Worm (Caenorhabditis elegans) whole organism, L2 larva: ENCODE results near the gene pno-1.
A peak's percentile ranks its signal among the peaks of the same experiment; 100 is the strongest.

Experiments used
- C34F6.9 ChIP-seq: fragments of 150-350 bp; optimal IDR thresholded peaks from 2 replicates; lab custom pipeline; 2014; ENCODE audit warnings: missing biosample characterization, missing genetic modification characterization
- F13H6.1 ChIP-seq: sonication (generic microtip); optimal IDR thresholded peaks from 2 replicates; lab custom pipeline; 2016; ENCODE audit warnings: missing genetic modification characterization, missing compliant biosample characterization
- R02D3.7 ChIP-seq: fragments of 150-350 bp; optimal IDR thresholded peaks from 2 replicates; lab custom pipeline; 2014; ENCODE audit warnings: missing biosample characterization, missing genetic modification characterization
- Y55F3AM.14 ChIP-seq: fragments of 200-800 bp; sonication (Bioruptor generic); optimal IDR thresholded peaks from 2 replicates; lab custom pipeline; 2018; ENCODE audit warnings: mild to moderate bottlenecking, missing genetic modification characterization, missing compliant biosample characterization
- ZK546.5 ChIP-seq: sonication (generic microtip); optimal IDR thresholded peaks from 2 replicates; lab custom pipeline; 2017; ENCODE audit warnings: missing biosample characterization, missing genetic modification characterization
- alr-1 ChIP-seq: fragments of 150-350 bp; optimal IDR thresholded peaks from 2 replicates; lab custom pipeline; 2014; ENCODE audit warnings: missing biosample characterization, missing genetic modification characterization
- aly-2 ChIP-seq: fragments of 150-350 bp; optimal IDR thresholded peaks from 2 replicates; lab custom pipeline; 2014; ENCODE audit warnings: missing biosample characterization, missing genetic modification characterization
- ama-1 ChIP-seq: fragments of 150-350 bp; optimal IDR thresholded peaks from 2 replicates; lab custom pipeline; 2018; ENCODE audit warnings: inconsistent platforms
- blmp-1 ChIP-seq: sonication (generic microtip); optimal IDR thresholded peaks from 2 replicates; lab custom pipeline; 2017; ENCODE audit warnings: missing genetic modification characterization, mild to moderate bottlenecking, missing compliant biosample characterization, antibody characterized with exemption, moderate library complexity; ENCODE audit not compliant: insufficient read depth
- ceh-16 ChIP-seq: fragments of 150-350 bp; optimal IDR thresholded peaks from 2 replicates; lab custom pipeline; 2014; ENCODE audit warnings: missing biosample characterization, missing genetic modification characterization
- ceh-82 ChIP-seq: fragments of 150-350 bp; optimal IDR thresholded peaks from 2 replicates; lab custom pipeline; 2014; ENCODE audit warnings: missing biosample characterization, missing genetic modification characterization
- crh-2 ChIP-seq: sonication (generic microtip); optimal IDR thresholded peaks from 2 replicates; lab custom pipeline; 2017; ENCODE audit warnings: missing biosample characterization, missing genetic modification characterization
- dmd-4 ChIP-seq: sonication (generic microtip); optimal IDR thresholded peaks from 2 replicates; lab custom pipeline; 2017; ENCODE audit warnings: missing biosample characterization, missing genetic modification characterization
- egl-27 ChIP-seq: sonication (generic microtip); optimal IDR thresholded peaks from 3 replicates; lab custom pipeline; 2017; ENCODE audit warnings: missing biosample characterization, missing genetic modification reagents, missing genetic modification characterization
- elt-1 ChIP-seq: fragments of 150-350 bp; optimal IDR thresholded peaks from 2 replicates; lab custom pipeline; 2014; ENCODE audit warnings: missing biosample characterization, missing genetic modification characterization
- elt-3 ChIP-seq: sonication (generic microtip); optimal IDR thresholded peaks from 2 replicates; lab custom pipeline; 2017; ENCODE audit warnings: missing biosample characterization, missing genetic modification characterization
- fos-1 ChIP-seq: fragments of 150-350 bp; optimal IDR thresholded peaks from 2 replicates; lab custom pipeline; 2014; ENCODE audit warnings: missing biosample characterization, missing genetic modification characterization
- gmeb-1 ChIP-seq: fragments of 150-350 bp; optimal IDR thresholded peaks from 2 replicates; lab custom pipeline; 2014; ENCODE audit warnings: missing biosample characterization, missing genetic modification characterization
- lin-11 ChIP-seq: fragments of 150-350 bp; sonication (generic microtip); optimal IDR thresholded peaks from 2 replicates; lab custom pipeline; 2014; ENCODE audit warnings: missing biosample characterization, missing genetic modification characterization, inconsistent platforms, mixed read lengths
- lin-13 ChIP-seq: fragments of 150-350 bp; optimal IDR thresholded peaks from 2 replicates; lab custom pipeline; 2014; ENCODE audit warnings: missing biosample characterization, missing genetic modification reagents, missing genetic modification characterization
- lin-39 ChIP-seq: fragments of 150-350 bp; optimal IDR thresholded peaks from 2 replicates; lab custom pipeline; 2014; ENCODE audit warnings: missing biosample characterization, missing genetic modification reagents, missing genetic modification characterization
- lsy-2 ChIP-seq, 2 experiments: fragments of 150-350 bp in 1 of 2; sonication (generic microtip) in 1 of 2; optimal IDR thresholded peaks; 2 replicates each; lab custom pipeline; 2014 to 2017; ENCODE audit warnings: missing biosample characterization in 2 of 2, missing genetic modification characterization in 2 of 2
- mab-5 ChIP-seq: fragments of 150-350 bp; optimal IDR thresholded peaks from 2 replicates; lab custom pipeline; 2014; ENCODE audit warnings: missing biosample characterization, missing genetic modification characterization
- mbf-1 ChIP-seq: sonication (generic microtip); optimal IDR thresholded peaks from 2 replicates; lab custom pipeline; 2017; ENCODE audit warnings: missing biosample characterization, missing genetic modification characterization
- mdl-1 ChIP-seq, 2 experiments: fragments of 150-350 bp in 1 of 2; sonication (generic microtip) in 1 of 2; optimal IDR thresholded peaks; 2 replicates each; lab custom pipeline; 2017; ENCODE audit warnings: missing biosample characterization in 2 of 2, missing genetic modification characterization in 2 of 2
- nhr-10 ChIP-seq: sonication (generic microtip); optimal IDR thresholded peaks from 2 replicates; lab custom pipeline; 2017; ENCODE audit warnings: missing biosample characterization, missing genetic modification characterization
- nhr-11 ChIP-seq: fragments of 150-350 bp; optimal IDR thresholded peaks from 2 replicates; lab custom pipeline; 2014; ENCODE audit warnings: missing biosample characterization, missing genetic modification characterization
- nhr-12 ChIP-seq: fragments of 150-350 bp; optimal IDR thresholded peaks from 2 replicates; lab custom pipeline; 2014; ENCODE audit warnings: missing biosample characterization, missing genetic modification characterization
- nhr-129 ChIP-seq: fragments of 150-350 bp; optimal IDR thresholded peaks from 2 replicates; lab custom pipeline; 2014; ENCODE audit warnings: missing biosample characterization, missing genetic modification characterization
- nhr-21 ChIP-seq: fragments of 150-350 bp; optimal IDR thresholded peaks from 2 replicates; lab custom pipeline; 2014; ENCODE audit warnings: missing biosample characterization, missing genetic modification characterization
- nhr-23 ChIP-seq: fragments of 150-350 bp; optimal IDR thresholded peaks from 2 replicates; lab custom pipeline; 2014; ENCODE audit warnings: missing biosample characterization, missing genetic modification reagents, missing genetic modification characterization
- nhr-237 ChIP-seq: fragments of 150-350 bp; optimal IDR thresholded peaks from 2 replicates; lab custom pipeline; 2014; ENCODE audit warnings: missing biosample characterization, missing genetic modification characterization
- nhr-25 ChIP-seq: fragments of 150-350 bp; sonication (generic microtip); optimal IDR thresholded peaks from 3 replicates; lab custom pipeline; 2014; ENCODE audit warnings: missing biosample characterization, missing genetic modification characterization
- nhr-6 ChIP-seq: fragments of 150-350 bp; optimal IDR thresholded peaks from 2 replicates; lab custom pipeline; 2014; ENCODE audit warnings: missing biosample characterization, missing genetic modification characterization
- nhr-77 ChIP-seq: fragments of 150-350 bp; optimal IDR thresholded peaks from 2 replicates; lab custom pipeline; 2014; ENCODE audit warnings: missing biosample characterization, missing genetic modification characterization
- peb-1 ChIP-seq: fragments of 150-350 bp; optimal IDR thresholded peaks from 2 replicates; lab custom pipeline; 2014; ENCODE audit warnings: missing biosample characterization, missing genetic modification characterization
- sem-4 ChIP-seq: fragments of 150-350 bp; optimal IDR thresholded peaks from 2 replicates; lab custom pipeline; 2014; ENCODE audit warnings: missing biosample characterization, missing genetic modification reagents, missing genetic modification characterization
- skn-1 ChIP-seq: sonication (generic microtip); optimal IDR thresholded peaks from 2 replicates; lab custom pipeline; 2017; ENCODE audit warnings: missing biosample characterization, missing genetic modification characterization
- sma-3 ChIP-seq: sonication (generic microtip); optimal IDR thresholded peaks from 2 replicates; lab custom pipeline; 2016; ENCODE audit warnings: missing genetic modification reagents, missing genetic modification characterization, missing compliant biosample characterization
- sma-9 ChIP-seq, 2 experiments: fragments of 150-350 bp in 1 of 2; sonication (generic microtip) in 1 of 2; optimal IDR thresholded peaks; 2 replicates each; lab custom pipeline; 2014 to 2016; ENCODE audit warnings: missing genetic modification characterization in 2 of 2, mild to moderate bottlenecking in 1 of 2, missing biosample characterization in 1 of 2, missing compliant biosample characterization in 1 of 2, missing genetic modification reagents in 1 of 2, moderate library complexity in 1 of 2
- snpc-4 ChIP-seq: fragments of 150-350 bp; optimal IDR thresholded peaks from 2 replicates; lab custom pipeline; 2014; ENCODE audit warnings: missing biosample characterization, missing genetic modification characterization
- unc-39 ChIP-seq: fragments of 150-350 bp; optimal IDR thresholded peaks from 2 replicates; lab custom pipeline; 2014; ENCODE audit warnings: missing biosample characterization, missing genetic modification characterization
- unc-55 ChIP-seq: fragments of 150-350 bp; sonication (generic microtip); optimal IDR thresholded peaks from 3 replicates; lab custom pipeline; 2014; ENCODE audit warnings: missing biosample characterization, missing genetic modification reagents, missing genetic modification characterization
- unc-62 ChIP-seq: fragments of 150-350 bp; optimal IDR thresholded peaks from 2 replicates; lab custom pipeline; 2014; ENCODE audit warnings: missing biosample characterization, missing genetic modification reagents, missing genetic modification characterization
- zag-1 ChIP-seq: fragments of 150-350 bp; optimal IDR thresholded peaks from 2 replicates; lab custom pipeline; 2014; ENCODE audit warnings: missing biosample characterization, missing genetic modification characterization
- ztf-1 ChIP-seq: fragments of 200-800 bp; sonication (Bioruptor generic); conservative IDR thresholded peaks from 2 replicates; pipeline ENCODE4 v1.3.6; 2022; ENCODE audit warnings: missing genetic modification characterization, missing compliant biosample characterization
- ztf-11 ChIP-seq: sonication (generic microtip); optimal IDR thresholded peaks from 2 replicates; lab custom pipeline; 2017; ENCODE audit warnings: missing biosample characterization, missing genetic modification characterization
- ztf-4 ChIP-seq: fragments of 150-350 bp; optimal IDR thresholded peaks from 2 replicates; lab custom pipeline; 2014; ENCODE audit warnings: missing biosample characterization, missing genetic modification characterization

The pno-1 gene

ce11 chrII:9787395-9788152 is 44.9 kb upstream of the pno-1 start, which contains the start of gene cyp-13A2:
Gene cyp-13A2 (minus strand): TSS chrII:9787629.
- TF ChIP-seq unc-55 (GFP tag; lab: Kevin White, UChicago) (peak; percentile 45), nhr-237 (tag; lab: Kevin White, UChicago) (no peak), snpc-4 (peak; percentile 95), ztf-4 (tag; lab: Kevin White, UChicago) (no peak), mab-5 (tag; lab: Kevin White, UChicago) (no peak), nhr-77 (tag; lab: Kevin White, UChicago) (no peak), skn-1 (tag; lab: Kevin White, UChicago) (no peak), ztf-1 (no peak), crh-2 (peak; percentile 73), nhr-12 (tag; lab: Kevin White, UChicago) (no peak), ama-1 (lab: Kevin White, UChicago) (no peak), lin-13 (GFP tag; lab: Kevin White, UChicago) (no peak), nhr-21 (peak; percentile 67), elt-1 (tag; lab: Kevin White, UChicago) (peak; percentile 35), ztf-11 (no peak), mbf-1 (no peak), unc-62 (no peak), peb-1 (no peak), nhr-6 (tag; lab: Kevin White, UChicago) (peak; percentile 20), blmp-1 (peak; percentile 86), mdl-1 (tag; optimal IDR thresholded peaks at IDR 0.05; lab: Kevin White, UChicago) (peak in 1 of 2 experiments; percentile 68), lsy-2 (tag; optimal IDR thresholded peaks at IDR 0.05; lab: Kevin White, UChicago) (peak in 1 of 2 experiments; percentile 52), sma-9 (GFP tag; optimal IDR thresholded peaks at IDR 0.05; lab: Kevin White, UChicago) (peak; percentile 92), sma-9 (tag; optimal IDR thresholded peaks at IDR 0.05; lab: Kevin White, UChicago) (no peak), unc-39 (tag; lab: Kevin White, UChicago) (no peak), gmeb-1 (tag; lab: Kevin White, UChicago) (peak; percentile 11), R02D3.7 (tag; lab: Kevin White, UChicago) (no peak), F13H6.1 (tag; lab: Kevin White, UChicago) (peak; percentile 80), aly-2 (tag; lab: Kevin White, UChicago) (no peak), elt-3 (tag; lab: Kevin White, UChicago) (no peak), nhr-23 (tag; lab: Kevin White, UChicago) (no peak), ZK546.5 (tag; lab: Kevin White, UChicago) (no peak), alr-1 (tag; lab: Kevin White, UChicago) (no peak), Y55F3AM.14 (GFP tag; lab: Kevin White, UChicago) (no peak), lin-39 (tag; lab: Kevin White, UChicago) (no peak), fos-1 (tag; lab: Kevin White, UChicago) (peak; percentile 89), lin-11 (no peak), C34F6.9 (peak; percentile 25), ceh-16 (peak; percentile 88), sma-3 (peak; percentile 73), nhr-129 (tag; lab: Kevin White, UChicago) (peak; percentile 48), nhr-10 (tag; lab: Kevin White, UChicago) (no peak), zag-1 (tag; lab: Kevin White, UChicago) (no peak), egl-27 (peak; percentile 83), nhr-11 (no peak), dmd-4 (tag; lab: Kevin White, UChicago) (no peak), nhr-25 (tag; lab: Kevin White, UChicago) (peak; percentile 85), ceh-82 (no peak), sem-4 (tag; lab: Kevin White, UChicago) (peak; percentile 47)
